Fruit fly (Drosophila melanogaster) whole organism, embryonic: ENCODE measurements around the gene CG5515.

ENCODE experiments used
- Abd-B ChIP-seq: fragments of 200-800 bp; sonication (Bioruptor generic); optimal IDR thresholded peaks from 2 replicates; lab custom pipeline; 2018; ENCODE audit warnings: missing biosample characterization, mild to moderate bottlenecking, missing genetic modification characterization, moderate library complexity
- CG10209 ChIP-seq: fragments of 200-800 bp; sonication (Bioruptor generic); optimal IDR thresholded peaks from 3 replicates; lab custom pipeline; 2017; ENCODE audit warnings: missing biosample characterization, mild to moderate bottlenecking, missing genetic modification characterization, missing genetic modification reagents
- CG11456 ChIP-seq: fragments of 200-800 bp; sonication (Bioruptor generic); IDR thresholded peaks from 3 replicates; pipeline ENCODE4 v1.3.6; 2022; ENCODE audit warnings: missing biosample characterization, missing genetic modification characterization
- CG13424 ChIP-seq: fragments of 200-800 bp; sonication (Bioruptor generic); optimal IDR thresholded peaks from 2 replicates; lab custom pipeline; 2019; ENCODE audit warnings: missing biosample characterization, mild to moderate bottlenecking, missing genetic modification characterization, moderate library complexity
- CG13624 ChIP-seq: fragments of 200-800 bp; sonication (Bioruptor generic); optimal IDR thresholded peaks from 2 replicates; lab custom pipeline; 2016; ENCODE audit warnings: missing biosample characterization, missing genetic modification characterization
- CG14965 ChIP-seq: fragments of 200-800 bp; sonication (Bioruptor generic); optimal IDR thresholded peaks from 2 replicates; lab custom pipeline; 2016; ENCODE audit warnings: missing biosample characterization, missing genetic modification characterization, borderline replicate concordance
- CG15011 ChIP-seq: fragments of 200-800 bp; sonication (Bioruptor generic); optimal IDR thresholded peaks from 3 replicates; lab custom pipeline; 2018; ENCODE audit warnings: missing biosample characterization, mild to moderate bottlenecking, missing genetic modification characterization
- CG15269 ChIP-seq: fragments of 200-800 bp; sonication (Bioruptor generic); optimal IDR thresholded peaks from 2 replicates; lab custom pipeline; 2018; ENCODE audit warnings: missing biosample characterization, mild to moderate bottlenecking, missing genetic modification characterization, moderate library complexity
- CG15479 ChIP-seq: fragments of 200-800 bp; sonication (Bioruptor generic); optimal IDR thresholded peaks from 3 replicates; lab custom pipeline; 2019; ENCODE audit warnings: missing biosample characterization, mild to moderate bottlenecking, missing genetic modification characterization, moderate library complexity
- CG17361 ChIP-seq: fragments of 200-800 bp; sonication (Bioruptor generic); IDR thresholded peaks from 3 replicates; pipeline ENCODE4 v1.3.6; 2022; ENCODE audit warnings: missing biosample characterization, missing genetic modification characterization
- CG17385 ChIP-seq: fragments of 200-800 bp; sonication (Bioruptor generic); optimal IDR thresholded peaks from 3 replicates; lab custom pipeline; 2018; ENCODE audit warnings: missing biosample characterization, mild to moderate bottlenecking, missing genetic modification characterization
- CG17568 ChIP-seq: fragments of 200-800 bp; sonication (Bioruptor generic); optimal IDR thresholded peaks from 2 replicates; lab custom pipeline; 2018; ENCODE audit warnings: missing biosample characterization, mild to moderate bottlenecking, missing genetic modification characterization, moderate library complexity
- CG17829 ChIP-seq: fragments of 200-800 bp; optimal IDR thresholded peaks from 2 replicates; lab custom pipeline; 2019; ENCODE audit warnings: missing biosample characterization, mild to moderate bottlenecking, missing genetic modification characterization, moderate library complexity
- CG18262 ChIP-seq: fragments of 200-800 bp; optimal IDR thresholded peaks from 3 replicates; lab custom pipeline; 2019; ENCODE audit warnings: missing biosample characterization, mild to moderate bottlenecking, missing genetic modification characterization, moderate library complexity
- CG2678 ChIP-seq: fragments of 200-800 bp; sonication (Bioruptor generic); optimal IDR thresholded peaks from 3 replicates; lab custom pipeline; 2019; ENCODE audit warnings: missing biosample characterization, mild to moderate bottlenecking, missing genetic modification characterization, moderate library complexity
- CG2712 ChIP-seq: fragments of 200-800 bp; optimal IDR thresholded peaks from 3 replicates; lab custom pipeline; 2019; ENCODE audit warnings: missing biosample characterization, mild to moderate bottlenecking, missing genetic modification characterization, moderate library complexity
- CG30403 ChIP-seq: fragments of 200-800 bp; sonication (Bioruptor generic); optimal IDR thresholded peaks from 3 replicates; lab custom pipeline; 2016; ENCODE audit warnings: missing biosample characterization, missing genetic modification characterization
- CG30431 ChIP-seq: fragments of 200-800 bp; sonication (Bioruptor generic); optimal IDR thresholded peaks from 2 replicates; lab custom pipeline; 2017; ENCODE audit warnings: missing biosample characterization, missing genetic modification characterization
- CG3065 ChIP-seq: fragments of 200-800 bp; sonication (Bioruptor generic); optimal IDR thresholded peaks from 2 replicates; lab custom pipeline; 2016; ENCODE audit warnings: missing biosample characterization, missing genetic modification characterization
- CG7556 ChIP-seq: fragments of 200-800 bp; sonication (Bioruptor generic); optimal IDR thresholded peaks from 2 replicates; lab custom pipeline; 2017; ENCODE audit warnings: missing biosample characterization, mild to moderate bottlenecking, missing genetic modification characterization
- CG8765 ChIP-seq: fragments of 200-800 bp; sonication (Bioruptor generic); IDR thresholded peaks from 2 replicates; pipeline ENCODE4 v1.3.6; 2022; ENCODE audit warnings: missing biosample characterization, missing genetic modification characterization
- CG8944 ChIP-seq: fragments of 200-800 bp; sonication (Bioruptor generic); optimal IDR thresholded peaks from 3 replicates; lab custom pipeline; 2016; ENCODE audit warnings: missing biosample characterization, missing genetic modification characterization
- CG9437 ChIP-seq: fragments of 200-800 bp; sonication (Bioruptor generic); optimal IDR thresholded peaks from 2 replicates; lab custom pipeline; 2018; ENCODE audit warnings: missing biosample characterization, mild to moderate bottlenecking, missing genetic modification characterization
- Deaf1 ChIP-seq: fragments of 200-800 bp; optimal IDR thresholded peaks from 3 replicates; lab custom pipeline; 2019; ENCODE audit warnings: missing biosample characterization, mild to moderate bottlenecking, missing genetic modification characterization, moderate library complexity
- Doc2 ChIP-seq: fragments of 200-800 bp; sonication (Bioruptor generic); IDR thresholded peaks from 2 replicates; pipeline ENCODE4 v1.3.6; 2022; ENCODE audit warnings: missing biosample characterization, missing genetic modification characterization
- Doc3 ChIP-seq: fragments of 200-800 bp; sonication (Bioruptor generic); IDR thresholded peaks from 3 replicates; pipeline ENCODE4 v1.3.6; 2022; ENCODE audit warnings: missing biosample characterization, missing genetic modification characterization; ENCODE audit not compliant: partially characterized antibody
- H15 ChIP-seq: fragments of 200-800 bp; sonication (Bioruptor generic); IDR thresholded peaks from 3 replicates; pipeline ENCODE4 v1.3.6; 2022; ENCODE audit warnings: missing biosample characterization, missing genetic modification characterization
- HHEX ChIP-seq: fragments of 200-800 bp; sonication (Bioruptor generic); optimal IDR thresholded peaks from 3 replicates; lab custom pipeline; 2017; ENCODE audit warnings: missing biosample characterization, mild to moderate bottlenecking, missing genetic modification characterization, missing genetic modification reagents
- Hmr ChIP-seq: fragments of 200-800 bp; sonication (Bioruptor generic); optimal IDR thresholded peaks from 3 replicates; lab custom pipeline; 2017; ENCODE audit warnings: mild to moderate bottlenecking, missing biosample characterization, missing genetic modification reagents, missing genetic modification characterization
- Med ChIP-seq: fragments of 200-800 bp; sonication (Bioruptor generic); peaks from one replicate; lab custom pipeline; 2016; ENCODE audit warnings: missing biosample characterization, missing genetic modification characterization, mild to moderate bottlenecking, inconsistent platforms, moderate library complexity
- Meics ChIP-seq: fragments of 200-800 bp; sonication (Bioruptor generic); optimal IDR thresholded peaks from 2 replicates; lab custom pipeline; 2017; ENCODE audit warnings: missing biosample characterization, mild to moderate bottlenecking, missing genetic modification characterization
- Sox100B ChIP-seq: fragments of 200-800 bp; sonication (Bioruptor generic); optimal IDR thresholded peaks from 3 replicates; lab custom pipeline; 2018; ENCODE audit warnings: missing biosample characterization, mild to moderate bottlenecking, missing genetic modification characterization
- Sox102F ChIP-seq: fragments of 200-800 bp; sonication (Bioruptor generic); optimal IDR thresholded peaks from 2 replicates; lab custom pipeline; 2018; ENCODE audit warnings: missing biosample characterization, mild to moderate bottlenecking, missing genetic modification characterization, moderate library complexity
- Xbp1 ChIP-seq: fragments of 200-800 bp; sonication (Bioruptor generic); optimal IDR thresholded peaks from 3 replicates; lab custom pipeline; 2016; ENCODE audit warnings: missing biosample characterization, mild to moderate bottlenecking, missing genetic modification characterization
- danr ChIP-seq: fragments of 200-800 bp; sonication (Bioruptor generic); IDR thresholded peaks from 2 replicates; pipeline ENCODE4 v1.3.6; 2022; ENCODE audit warnings: missing biosample characterization, missing genetic modification characterization
- dysf ChIP-seq: fragments of 200-800 bp; sonication (Bioruptor generic); IDR thresholded peaks from 3 replicates; pipeline ENCODE4 v1.3.6; 2022; ENCODE audit warnings: missing biosample characterization, missing genetic modification characterization
- fd96Cb ChIP-seq: fragments of 200-800 bp; sonication (Bioruptor generic); optimal IDR thresholded peaks from 2 replicates; lab custom pipeline; 2018; ENCODE audit warnings: missing biosample characterization, mild to moderate bottlenecking, missing genetic modification characterization, moderate library complexity
- grau ChIP-seq: fragments of 200-800 bp; optimal IDR thresholded peaks from 3 replicates; lab custom pipeline; 2019; ENCODE audit warnings: missing biosample characterization, mild to moderate bottlenecking, missing genetic modification characterization, moderate library complexity
- hb ChIP-seq: fragments of 200-800 bp; sonication (Bioruptor generic); IDR thresholded peaks from 3 replicates; pipeline ENCODE4 v1.3.6; 2022; ENCODE audit warnings: missing biosample characterization, missing genetic modification characterization; ENCODE audit not compliant: partially characterized antibody
- ind ChIP-seq: fragments of 200-800 bp; sonication (Bioruptor generic); optimal IDR thresholded peaks from 3 replicates; lab custom pipeline; 2016; ENCODE audit warnings: missing biosample characterization, missing genetic modification characterization
- org-1 ChIP-seq: fragments of 200-800 bp; sonication (Bioruptor generic); optimal IDR thresholded peaks from 2 replicates; lab custom pipeline; 2017; ENCODE audit warnings: missing biosample characterization, missing genetic modification characterization
- row ChIP-seq: fragments of 200-800 bp; sonication (Bioruptor generic); IDR thresholded peaks from 3 replicates; pipeline ENCODE4 v1.3.6; 2022; ENCODE audit warnings: missing biosample characterization, missing genetic modification characterization
- sc ChIP-seq, 3 experiments: fragments of >200 bp in 2 of 3; fragments of 200-800 bp in 1 of 3; sonication (Bioruptor generic) in 1 of 3; optimal IDR thresholded peaks; 2 replicates in 2 of 3; 3 replicates in 1 of 3; lab custom pipeline; 2017; ENCODE audit warnings: mild to moderate bottlenecking in 1 of 3, missing biosample characterization in 1 of 3, missing genetic modification characterization in 1 of 3, missing genetic modification reagents in 1 of 3
- sim ChIP-seq: fragments of 200-800 bp; sonication (Bioruptor generic); IDR thresholded peaks from 2 replicates; pipeline ENCODE4 v1.3.6; 2022; ENCODE audit warnings: missing biosample characterization, missing genetic modification characterization
- slbo ChIP-seq: fragments of 200-800 bp; sonication (Bioruptor generic); IDR thresholded peaks from 2 replicates; pipeline ENCODE4 v1.3.6; 2022; ENCODE audit warnings: missing biosample characterization, missing genetic modification characterization
- sqz ChIP-seq: fragments of 200-800 bp; sonication (Bioruptor generic); optimal IDR thresholded peaks from 3 replicates; lab custom pipeline; 2018; ENCODE audit warnings: missing biosample characterization, mild to moderate bottlenecking, missing genetic modification characterization
- tgo ChIP-seq: fragments of 200-800 bp; sonication (Bioruptor generic); IDR thresholded peaks from 3 replicates; pipeline ENCODE4 v1.3.6; 2022; ENCODE audit warnings: missing biosample characterization, missing genetic modification characterization
- trh ChIP-seq: fragments of 200-800 bp; sonication (Bioruptor generic); optimal IDR thresholded peaks from 2 replicates; lab custom pipeline; 2016; ENCODE audit warnings: missing biosample characterization, missing genetic modification characterization
- tup ChIP-seq: fragments of 200-800 bp; sonication (Bioruptor generic); optimal IDR thresholded peaks from 2 replicates; lab custom pipeline; 2016; ENCODE audit warnings: missing biosample characterization, mild to moderate bottlenecking, missing genetic modification characterization, moderate library complexity
- wor ChIP-seq: fragments of 200-800 bp; sonication (Bioruptor generic); IDR thresholded peaks from 2 replicates; pipeline ENCODE4 v1.3.6; 2022; ENCODE audit warnings: missing biosample characterization, missing genetic modification characterization

The CG5515 gene

dm6 chr3R:24205935-24206334 lies 17.2 kb upstream of the CG5515 start (continued):
- TF ChIP-seq CG30431 (GFP tag; lab: Kevin White, UChicago) (no peak), trh (GFP tag; lab: Kevin White, UChicago) (no peak), CG3065 (GFP tag; lab: Kevin White, UChicago) (no peak), CG15011 (GFP tag; lab: Kevin White, UChicago) (no peak), CG18262 (tag; lab: Kevin White, UChicago) (peak; percentile 57), CG13424 (tag; lab: Kevin White, UChicago) (peak; percentile 47), row (GFP tag; lab: Robert Waterston, UW) (peak; percentile 35; the same call in 2 of the 3 replicates), H15 (GFP tag; lab: Robert Waterston, UW) (0 out of 3 replicates have a peak, but pooled peaks have one; percentile 26), hb (GFP tag; lab: Robert Waterston, UW) (no peak), CG11456 (GFP tag; lab: Robert Waterston, UW) (no peak), CG17385 (GFP tag; lab: Kevin White, UChicago) (peak; percentile 25), Abd-B (GFP tag; lab: Kevin White, UChicago) (peak; percentile 1), CG13624 (no peak), CG14965 (GFP tag; lab: Kevin White, UChicago) (no peak), CG17361 (peak; percentile 68; the same call in 2 of the 3 replicates), Xbp1 (GFP tag; lab: Kevin White, UChicago) (peak; percentile 19), Doc2 (GFP tag; lab: Robert Waterston, UW) (no peak), danr (no peak), CG15479 (GFP tag; lab: Kevin White, UChicago) (no peak), wor (GFP tag; lab: Robert Waterston, UW) (peak; percentile 26; the same call in 1 of the 2 replicates), org-1 (GFP tag; lab: Kevin White, UChicago) (peak; percentile 23), tup (GFP tag; lab: Kevin White, UChicago) (no peak), slbo (GFP tag; lab: Robert Waterston, UW) (0 out of 2 replicates have a peak, but pooled peaks have one; percentile 16), CG30403 (peak; percentile 30), CG9437 (GFP tag; lab: Kevin White, UChicago) (peak; percentile 51), sc (optimal IDR thresholded peaks at IDR 0.05; lab: Kevin White, UChicago) (no peak), sc (GFP tag; optimal IDR thresholded peaks at IDR 0.05; lab: Kevin White, UChicago) (peak; percentile 12), Deaf1 (tag; lab: Kevin White, UChicago) (no peak), sim (GFP tag; lab: Robert Waterston, UW) (no peak), HHEX (peak; percentile 15), CG15269 (tag; lab: Kevin White, UChicago) (no peak), Med (GFP tag; lab: Kevin White, UChicago) (peak; percentile 63), Doc3 (no peak), CG2712 (tag; lab: Kevin White, UChicago) (peak; percentile 25), CG8944 (GFP tag; lab: Kevin White, UChicago) (no peak), Sox100B (GFP tag; lab: Kevin White, UChicago) (peak; percentile 73), CG10209 (GFP tag; lab: Kevin White, UChicago) (peak; percentile 17), sqz (GFP tag; lab: Kevin White, UChicago) (no peak), CG17568 (GFP tag; lab: Kevin White, UChicago) (no peak), Meics (peak; percentile 18), tgo (GFP tag; lab: Robert Waterston, UW) (no peak), Hmr (GFP tag; lab: Kevin White, UChicago) (peak; percentile 2), dysf (GFP tag; lab: Robert Waterston, UW) (0 out of 3 replicates have a peak, but pooled peaks have one; percentile 23), CG8765 (no peak), CG7556 (peak; percentile 34), CG17829 (tag; lab: Kevin White, UChicago) (no peak), ind (GFP tag; lab: Kevin White, UChicago) (peak; percentile 5), grau (tag; lab: Kevin White, UChicago) (peak; percentile 32), fd96Cb (tag; lab: Kevin White, UChicago) (peak; percentile 24), CG2678 (tag; lab: Kevin White, UChicago) (peak; percentile 47), Sox102F (GFP tag; lab: Kevin White, UChicago) (peak; percentile 65)
